Worm (Caenorhabditis elegans): Measurements from ENCODE around the gene F36H1.12.

The F36H1.12 gene

DNA sequence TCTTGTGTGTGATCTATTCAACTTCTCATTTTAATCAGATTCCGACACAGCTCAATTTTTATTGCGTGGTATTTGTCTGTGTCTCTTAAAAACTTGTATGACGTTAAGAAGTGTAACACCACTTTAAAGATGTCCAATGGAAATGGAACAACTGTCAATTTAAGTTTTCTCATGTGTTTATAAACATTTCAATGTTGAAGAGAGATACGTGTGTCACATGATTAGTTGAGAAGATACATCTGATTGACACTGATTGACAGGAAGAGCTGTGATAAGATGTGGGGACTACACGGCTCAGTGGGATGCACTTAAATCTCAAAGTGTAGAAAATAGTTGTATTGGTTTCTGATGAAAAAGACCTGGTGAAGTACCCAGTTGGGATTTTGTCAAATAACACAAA, 14.8 kb upstream of the F36H1.12 start (continued):
- no peak for TF ChIP-seq fkh-4 (tag; optimal IDR thresholded peaks at IDR 0.05; ENCODE audit: borderline replicate concordance)
- TF ChIP-seq unc-62 (GFP tag; optimal IDR thresholded peaks at IDR 0.05): peak; percentile 61
- TF ChIP-seq hlh-17 (GFP tag; optimal IDR thresholded peaks at IDR 0.05; ENCODE audit: borderline replicate concordance): no peak
- TF ChIP-seq nhr-90 (tag; optimal IDR thresholded peaks at IDR 0.05; ENCODE audit: poor library complexity): no peak
- TF ChIP-seq mab-9 (GFP tag; IDR thresholded peaks at IDR 0.05): no peak
- TF ChIP-seq sptf-1 (tag; optimal IDR thresholded peaks at IDR 0.05): no peak
- TF ChIP-seq dpl-1 (GFP tag; optimal IDR thresholded peaks at IDR 0.05): peak in 1 of 3 experiments; percentile 3
- no peak for TF ChIP-seq fkh-10 (GFP tag; optimal IDR thresholded peaks at IDR 0.05)
- TF ChIP-seq nhr-76 (tag; optimal IDR thresholded peaks at IDR 0.05): no peak
- no peak for TF ChIP-seq ceh-8 (GFP tag; optimal IDR thresholded peaks at IDR 0.05)
- TF ChIP-seq efl-1 (optimal IDR thresholded peaks at IDR 0.05): peak; percentile 15 to 44
- peak in 1 of 2 experiments; percentile 65 for TF ChIP-seq efl-1 (GFP tag; optimal IDR thresholded peaks at IDR 0.05 in 1 of 2)

DNA sequence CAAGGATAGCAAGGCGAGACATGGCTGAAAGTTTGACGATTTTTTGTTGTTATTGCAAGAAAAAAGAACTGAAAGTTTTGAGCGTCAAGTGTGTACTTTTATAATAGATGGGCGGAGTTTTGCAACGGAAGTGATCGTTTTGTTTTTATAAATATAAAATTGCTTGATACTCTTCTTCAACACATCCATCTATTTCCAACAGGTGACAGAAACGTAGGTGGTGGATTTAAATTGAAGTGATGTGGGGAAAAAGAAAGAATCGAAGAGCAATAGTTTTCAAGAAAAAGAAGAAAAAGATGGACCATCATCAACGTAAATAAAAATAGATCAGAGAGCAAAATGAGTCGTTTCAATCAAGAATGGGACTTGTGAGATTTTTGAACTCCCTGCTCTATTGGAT, 13.5 kb upstream of the F36H1.12 start, which contains the start of gene ttr-17:
Gene ttr-17, minus strand, starts transcription at position 24 of the 400 bp plus-strand sequence.
- TF ChIP-seq nhr-85 (tag): no peak
- TF ChIP-seq F16B12.6 (tag; optimal IDR thresholded peaks at IDR 0.05): no peak
- peak; percentile 50 for TF ChIP-seq lin-39 (tag; optimal IDR thresholded peaks at IDR 0.05)
- TF ChIP-seq zip-4 (GFP tag; optimal IDR thresholded peaks at IDR 0.05): no peak
- TF ChIP-seq snu-23 (GFP tag; optimal IDR thresholded peaks at IDR 0.05): peak; percentile 17
- TF ChIP-seq nhr-71 (tag; optimal IDR thresholded peaks at IDR 0.05): peak; percentile 58
- TF ChIP-seq ztf-4 (tag; optimal IDR thresholded peaks at IDR 0.05): no peak
- TF ChIP-seq lsy-2 (tag; optimal IDR thresholded peaks at IDR 0.05): peak; percentile 12 to 45
- TF ChIP-seq rnt-1 (tag; optimal IDR thresholded peaks at IDR 0.05): peak; percentile 55
- no peak for TF ChIP-seq dsc-1 (tag; optimal IDR thresholded peaks at IDR 0.05)
- TF ChIP-seq fos-1 (tag; optimal IDR thresholded peaks at IDR 0.05): no peak
- TF ChIP-seq lin-14 (GFP tag; optimal IDR thresholded peaks at IDR 0.05): peak; percentile 53
- TF ChIP-seq nhr-19 (GFP tag; conservative IDR thresholded peaks at IDR 0.05): peak; percentile 36

DNA sequence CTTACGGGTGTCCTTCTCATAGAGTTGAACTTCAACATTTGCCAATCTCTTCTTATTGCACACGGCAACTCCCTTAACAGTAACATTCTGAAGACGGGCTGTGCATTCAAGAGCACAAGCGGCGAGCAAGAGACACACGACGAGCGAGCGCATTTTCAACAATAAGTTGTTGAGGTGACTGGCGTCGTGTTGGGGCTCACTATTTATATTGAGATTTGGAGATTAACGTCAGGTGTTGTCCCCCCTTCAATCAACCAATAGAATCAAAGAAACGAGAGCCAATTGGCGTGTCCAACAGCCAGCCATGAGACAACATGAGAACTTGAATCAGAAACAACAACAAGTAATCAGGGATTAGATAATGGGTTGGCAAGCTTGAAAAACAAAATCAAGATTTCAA, 10.5 kb upstream of the F36H1.12 start, which contains the start of gene ttr-16:
Gene ttr-16, minus strand, starts transcription at position 176 of the 400 bp plus-strand sequence.
- TF ChIP-seq nhr-47 (tag; optimal IDR thresholded peaks at IDR 0.05) (peak; percentile 31), nhr-20 (tag; optimal IDR thresholded peaks at IDR 0.05) (peak; percentile 11), xbp-1 (tag; optimal IDR thresholded peaks at IDR 0.05) (peak; percentile 23), alr-1 (tag; optimal IDR thresholded peaks at IDR 0.05; ENCODE audit: borderline replicate concordance) (no peak), lin-14 (GFP tag; optimal IDR thresholded peaks at IDR 0.05) (peak; percentile 63), lsy-2 (tag; optimal IDR thresholded peaks at IDR 0.05) (peak in 1 of 2 experiments; percentile 52), nhr-71 (tag; optimal IDR thresholded peaks at IDR 0.05) (peak; percentile 80), hlh-17 (GFP tag; optimal IDR thresholded peaks at IDR 0.05; ENCODE audit: borderline replicate concordance) (no peak), rnt-1 (tag; optimal IDR thresholded peaks at IDR 0.05) (peak; percentile 85), C34B4.2 (tag; optimal IDR thresholded peaks at IDR 0.05) (no peak), ama-1 (optimal IDR thresholded peaks at IDR 0.05) (peak; percentile 87), mdl-1 (tag; optimal IDR thresholded peaks at IDR 0.05) (peak in 1 of 2 experiments; percentile 0), snu-23 (GFP tag; optimal IDR thresholded peaks at IDR 0.05) (peak; percentile 50), lin-39 (tag; optimal IDR thresholded peaks at IDR 0.05) (peak; percentile 34), nhr-19 (GFP tag; conservative IDR thresholded peaks at IDR 0.05) (peak; percentile 51), ztf-4 (tag; optimal IDR thresholded peaks at IDR 0.05) (peak; percentile 21), swsn-7 (tag; optimal IDR thresholded peaks at IDR 0.05) (peak; percentile 43), unc-130 (tag; optimal IDR thresholded peaks at IDR 0.05) (peak; percentile 42), nhr-77 (tag; optimal IDR thresholded peaks at IDR 0.05) (no peak), C16A3.4 (tag; optimal IDR thresholded peaks at IDR 0.05) (no peak), efl-1 (optimal IDR thresholded peaks at IDR 0.05) (peak in 1 of 2 experiments; percentile 10), efl-1 (GFP tag; optimal IDR thresholded peaks at IDR 0.05 in 1 of 2) (no peak)
